Fruit fly (Drosophila melanogaster): ENCODE measurements around the gene Ocho.

DNA sequence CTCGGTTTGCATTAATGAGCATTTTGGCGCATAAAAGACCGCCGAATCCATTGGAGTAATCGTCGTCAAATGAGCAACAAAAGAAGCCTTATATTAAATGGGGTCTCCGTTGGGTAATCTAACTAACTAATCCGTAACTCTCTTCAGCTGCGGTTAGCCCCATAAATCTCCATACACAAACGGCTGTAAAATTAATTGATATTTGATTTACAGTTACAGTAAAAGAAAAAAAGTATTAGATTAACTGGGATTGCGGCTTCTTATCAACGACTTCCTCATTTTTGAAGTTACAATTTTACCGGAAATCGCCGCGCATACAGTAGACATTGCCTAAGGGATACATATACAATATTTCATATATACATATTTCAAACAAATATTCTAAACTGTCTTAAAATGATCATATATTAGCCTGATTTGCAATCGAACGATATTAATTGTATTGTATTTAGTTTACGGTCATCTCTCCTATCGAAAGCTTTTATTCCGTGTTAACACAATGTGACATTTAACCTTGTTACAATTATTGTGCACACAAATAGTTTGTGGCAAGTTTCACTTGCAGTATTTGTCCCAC, 11.8 kb downstream of the Ocho start:
- TF ChIP-seq ttk (GFP tag; IDR thresholded peaks at IDR 0.05), result no peak
- no peak for TF ChIP-seq danr (GFP tag; IDR thresholded peaks at IDR 0.05)
- TF ChIP-seq CG11247 (GFP tag; IDR thresholded peaks at IDR 0.05), result no peak
